Worm (Caenorhabditis elegans) whole organism, L1 larva: Measurements from ENCODE around the gene evl-14.

Source experiments
- F16B12.6 ChIP-seq: fragments of 150-350 bp; optimal IDR thresholded peaks from 2 replicates; lab custom pipeline; 2014; ENCODE audit warnings: missing biosample characterization, missing genetic modification characterization
- Y116A8C.19 ChIP-seq: sonication (generic microtip); optimal IDR thresholded peaks from 2 replicates; lab custom pipeline; 2016; ENCODE audit warnings: missing compliant biosample characterization, missing genetic modification characterization, borderline replicate concordance
- alr-1 ChIP-seq: fragments of 200-800 bp; sonication (Bioruptor generic); optimal IDR thresholded peaks from 2 replicates; lab custom pipeline; 2018; ENCODE audit warnings: borderline replicate concordance, mild to moderate bottlenecking, missing genetic modification characterization, missing compliant biosample characterization
- ama-1 ChIP-seq: fragments of 150-350 bp; optimal IDR thresholded peaks from 2 replicates; lab custom pipeline; 2014
- ceh-63 ChIP-seq: fragments of 200-800 bp; sonication (Bioruptor generic); optimal IDR thresholded peaks from 2 replicates; lab custom pipeline; 2018; ENCODE audit warnings: mild to moderate bottlenecking, missing genetic modification characterization, missing compliant biosample characterization
- ceh-8 ChIP-seq: fragments of 200-800 bp; sonication (Bioruptor generic); optimal IDR thresholded peaks from 2 replicates; lab custom pipeline; 2018; ENCODE audit warnings: mild to moderate bottlenecking, missing genetic modification characterization, moderate library complexity, missing compliant biosample characterization
- ceh-82 ChIP-seq, 3 experiments: fragments of 150-350 bp in 1 of 3; sonication (generic microtip) in 2 of 3; optimal IDR thresholded peaks; 2 replicates each; lab custom pipeline; 2014 to 2017; ENCODE audit warnings: missing biosample characterization in 3 of 3, missing genetic modification characterization in 3 of 3
- ceh-90 ChIP-seq: sonication (generic microtip); optimal IDR thresholded peaks from 2 replicates; lab custom pipeline; 2016; ENCODE audit warnings: missing genetic modification characterization, missing compliant biosample characterization
- dpl-1 ChIP-seq, 3 experiments: fragments of 150-350 bp in 2 of 3; sonication (generic microtip) in 1 of 3; optimal IDR thresholded peaks; 2 replicates each; lab custom pipeline; 2014 to 2017; ENCODE audit warnings: missing biosample characterization in 3 of 3, missing genetic modification characterization in 3 of 3, missing genetic modification reagents in 3 of 3
- efl-1 ChIP-seq, 4 experiments: fragments of 150-350 bp; optimal IDR thresholded peaks in 3 of 4; peaks in 1 of 4; 1 replicate in 1 of 4; 2 replicates in 3 of 4; lab custom pipeline; 2014; ENCODE audit warnings: missing biosample characterization in 2 of 4, missing genetic modification characterization in 2 of 4, missing genetic modification reagents in 2 of 4
- efl-3 ChIP-seq: fragments of 200-800 bp; sonication (Bioruptor generic); optimal IDR thresholded peaks from 2 replicates; lab custom pipeline; 2018; ENCODE audit warnings: mild to moderate bottlenecking, missing genetic modification characterization, missing compliant biosample characterization
- egl-13 ChIP-seq: sonication (generic microtip); optimal IDR thresholded peaks from 2 replicates; lab custom pipeline; 2016; ENCODE audit warnings: missing genotype, missing genetic modification reagents, missing genetic modification characterization, missing compliant biosample characterization
- egl-27 ChIP-seq, 2 experiments: fragments of 150-350 bp in 1 of 2; sonication (generic microtip); optimal IDR thresholded peaks; 3 replicates each; lab custom pipeline; 2017 to 2018; ENCODE audit warnings: missing biosample characterization in 2 of 2, missing genetic modification characterization in 2 of 2, missing genetic modification reagents in 2 of 2
- elt-2 ChIP-seq: sonication (generic microtip); optimal IDR thresholded peaks from 2 replicates; lab custom pipeline; 2016; ENCODE audit warnings: missing genetic modification characterization, mild to moderate bottlenecking, inconsistent platforms, missing compliant biosample characterization, missing genetic modification reagents
- ets-5 ChIP-seq: fragments of 200-800 bp; sonication (Bioruptor generic); IDR thresholded peaks from 2 replicates; pipeline ENCODE4 v1.3.6; 2022; ENCODE audit warnings: missing genetic modification characterization, missing compliant biosample characterization
- fkh-10 ChIP-seq: sonication (generic microtip); optimal IDR thresholded peaks from 2 replicates; lab custom pipeline; 2017; ENCODE audit warnings: missing biosample characterization, missing genetic modification reagents, missing genetic modification characterization
- fkh-4 ChIP-seq: sonication (generic microtip); optimal IDR thresholded peaks from 2 replicates; lab custom pipeline; 2016; ENCODE audit warnings: missing compliant biosample characterization, missing genetic modification characterization, borderline replicate concordance
- fkh-8 ChIP-seq: sonication (generic microtip); optimal IDR thresholded peaks from 2 replicates; lab custom pipeline; 2016; ENCODE audit warnings: mild to moderate bottlenecking, missing genetic modification characterization, missing compliant biosample characterization
- fos-1 ChIP-seq: fragments of 150-350 bp; optimal IDR thresholded peaks from 2 replicates; lab custom pipeline; 2014; ENCODE audit warnings: missing biosample characterization, missing genetic modification characterization
- grh-1 ChIP-seq: fragments of 200-800 bp; sonication (Bioruptor generic); IDR thresholded peaks from 2 replicates; pipeline ENCODE4 v1.3.6; 2022; ENCODE audit warnings: missing genetic modification reagents, missing genetic modification characterization, missing compliant biosample characterization
- hlh-17 ChIP-seq: fragments of 200-800 bp; sonication (Bioruptor generic); optimal IDR thresholded peaks from 2 replicates; lab custom pipeline; 2018; ENCODE audit warnings: missing genetic modification characterization, mild to moderate bottlenecking, missing compliant biosample characterization, moderate library complexity, borderline replicate concordance
- hlh-4 ChIP-seq: sonication (generic microtip); optimal IDR thresholded peaks from 2 replicates; lab custom pipeline; 2016; ENCODE audit warnings: mild to moderate bottlenecking, missing genetic modification characterization, missing compliant biosample characterization
- hpl-2 ChIP-seq: fragments of 150-350 bp; optimal IDR thresholded peaks from 2 replicates; lab custom pipeline; 2014; ENCODE audit warnings: missing biosample characterization, missing genetic modification reagents, missing genetic modification characterization
- lin-14 ChIP-seq: fragments of 200-800 bp; sonication (Bioruptor generic); optimal IDR thresholded peaks from 2 replicates; lab custom pipeline; 2018; ENCODE audit warnings: mild to moderate bottlenecking, missing genetic modification characterization, moderate library complexity, missing compliant biosample characterization
- lin-15B ChIP-seq: fragments of 150-350 bp; sonication (generic microtip); optimal IDR thresholded peaks from 3 replicates; lab custom pipeline; 2014; ENCODE audit warnings: missing biosample characterization, missing genetic modification characterization
- lin-35 ChIP-seq, 2 experiments: fragments of 150-350 bp; optimal IDR thresholded peaks; 2 replicates each; lab custom pipeline; 2014; ENCODE audit warnings: missing biosample characterization in 2 of 2, missing genetic modification characterization in 2 of 2, missing genetic modification reagents in 2 of 2
- lin-39 ChIP-seq: fragments of 150-350 bp; optimal IDR thresholded peaks from 2 replicates; lab custom pipeline; 2014; ENCODE audit warnings: missing biosample characterization, missing genetic modification reagents, missing genetic modification characterization
- lir-3 ChIP-seq: sonication (generic microtip); optimal IDR thresholded peaks from 2 replicates; lab custom pipeline; 2016; ENCODE audit warnings: mild to moderate bottlenecking, missing genetic modification characterization, moderate library complexity, missing compliant biosample characterization; ENCODE audit not compliant: poor library complexity
- mab-9 ChIP-seq: fragments of 200-800 bp; sonication (Bioruptor generic); IDR thresholded peaks from 2 replicates; pipeline ENCODE4 v1.3.6; 2022; ENCODE audit warnings: missing genetic modification reagents, missing genetic modification characterization, missing compliant biosample characterization
- mep-1 ChIP-seq: fragments of 150-350 bp; optimal IDR thresholded peaks from 2 replicates; lab custom pipeline; 2014; ENCODE audit warnings: missing biosample characterization, missing genetic modification characterization
- nhr-11 ChIP-seq: fragments of 150-350 bp; optimal IDR thresholded peaks from 2 replicates; lab custom pipeline; 2014; ENCODE audit warnings: missing biosample characterization, missing genetic modification characterization
- nhr-12 ChIP-seq: sonication (generic microtip); optimal IDR thresholded peaks from 2 replicates; lab custom pipeline; 2017; ENCODE audit warnings: missing biosample characterization, missing genetic modification characterization
- nhr-19 ChIP-seq: fragments of 200-800 bp; sonication (Bioruptor generic); conservative IDR thresholded peaks from 2 replicates; pipeline ENCODE4 v1.3.6; 2022; ENCODE audit warnings: missing genetic modification characterization, missing compliant biosample characterization
- nhr-20 ChIP-seq: sonication (generic microtip); optimal IDR thresholded peaks from 2 replicates; lab custom pipeline; 2016; ENCODE audit warnings: mild to moderate bottlenecking, missing genetic modification characterization, missing compliant biosample characterization
- nhr-237 ChIP-seq: fragments of 150-350 bp; optimal IDR thresholded peaks from 2 replicates; lab custom pipeline; 2014; ENCODE audit warnings: missing biosample characterization, missing genetic modification characterization
- nhr-28 ChIP-seq: fragments of 150-350 bp; optimal IDR thresholded peaks from 2 replicates; lab custom pipeline; 2014; ENCODE audit warnings: missing biosample characterization, missing genetic modification characterization
- nhr-71 ChIP-seq: sonication (generic microtip); optimal IDR thresholded peaks from 2 replicates; lab custom pipeline; 2016; ENCODE audit warnings: mild to moderate bottlenecking, missing genetic modification characterization, moderate library complexity, missing compliant biosample characterization
- nhr-76 ChIP-seq: sonication (generic microtip); optimal IDR thresholded peaks from 2 replicates; lab custom pipeline; 2017; ENCODE audit warnings: missing biosample characterization, missing genetic modification characterization
- nhr-84 ChIP-seq: sonication (generic microtip); optimal IDR thresholded peaks from 2 replicates; lab custom pipeline; 2017; ENCODE audit warnings: missing biosample characterization, missing genetic modification characterization
- nhr-85 ChIP-seq: sonication (generic microtip); peaks from one replicate; lab custom pipeline; 2016; ENCODE audit warnings: missing genetic modification characterization, inconsistent platforms, missing compliant biosample characterization
- nhr-90 ChIP-seq: sonication (generic microtip); optimal IDR thresholded peaks from 2 replicates; lab custom pipeline; 2016; ENCODE audit warnings: mild to moderate bottlenecking, missing genetic modification characterization, missing compliant biosample characterization; ENCODE audit not compliant: poor library complexity
- skn-1 ChIP-seq: fragments of 150-350 bp; optimal IDR thresholded peaks from 2 replicates; lab custom pipeline; 2014; ENCODE audit warnings: missing biosample characterization, missing genetic modification characterization
- snpc-4 ChIP-seq: fragments of 150-350 bp; optimal IDR thresholded peaks from 2 replicates; lab custom pipeline; 2014; ENCODE audit warnings: missing biosample characterization, missing genetic modification characterization
- snu-23 ChIP-seq: sonication (generic microtip); optimal IDR thresholded peaks from 2 replicates; lab custom pipeline; 2016; ENCODE audit warnings: missing genetic modification characterization, missing compliant biosample characterization
- sup-37 ChIP-seq: fragments of 200-800 bp; sonication (Bioruptor generic); optimal IDR thresholded peaks from 2 replicates; lab custom pipeline; 2018; ENCODE audit warnings: mild to moderate bottlenecking, missing genetic modification characterization, missing compliant biosample characterization
- tbx-2 ChIP-seq: sonication (generic microtip); optimal IDR thresholded peaks from 2 replicates; lab custom pipeline; 2016; ENCODE audit warnings: missing genetic modification characterization, missing compliant biosample characterization
- tlp-1 ChIP-seq: fragments of 150-350 bp; optimal IDR thresholded peaks from 2 replicates; lab custom pipeline; 2014; ENCODE audit warnings: missing biosample characterization, missing genetic modification characterization
- unc-130 ChIP-seq: fragments of 150-350 bp; optimal IDR thresholded peaks from 2 replicates; lab custom pipeline; 2017; ENCODE audit warnings: missing biosample characterization, missing genetic modification characterization, inconsistent platforms
- unc-30 ChIP-seq: sonication (generic microtip); optimal IDR thresholded peaks from 2 replicates; lab custom pipeline; 2017; ENCODE audit warnings: missing biosample characterization, missing genetic modification characterization
- ztf-11 ChIP-seq, 2 experiments: sonication (generic microtip); optimal IDR thresholded peaks; 2 replicates each; lab custom pipeline; 2016 to 2017; ENCODE audit warnings: missing genetic modification characterization in 2 of 2, missing biosample characterization in 1 of 2, missing compliant biosample characterization in 1 of 2

The evl-14 gene

DNA sequence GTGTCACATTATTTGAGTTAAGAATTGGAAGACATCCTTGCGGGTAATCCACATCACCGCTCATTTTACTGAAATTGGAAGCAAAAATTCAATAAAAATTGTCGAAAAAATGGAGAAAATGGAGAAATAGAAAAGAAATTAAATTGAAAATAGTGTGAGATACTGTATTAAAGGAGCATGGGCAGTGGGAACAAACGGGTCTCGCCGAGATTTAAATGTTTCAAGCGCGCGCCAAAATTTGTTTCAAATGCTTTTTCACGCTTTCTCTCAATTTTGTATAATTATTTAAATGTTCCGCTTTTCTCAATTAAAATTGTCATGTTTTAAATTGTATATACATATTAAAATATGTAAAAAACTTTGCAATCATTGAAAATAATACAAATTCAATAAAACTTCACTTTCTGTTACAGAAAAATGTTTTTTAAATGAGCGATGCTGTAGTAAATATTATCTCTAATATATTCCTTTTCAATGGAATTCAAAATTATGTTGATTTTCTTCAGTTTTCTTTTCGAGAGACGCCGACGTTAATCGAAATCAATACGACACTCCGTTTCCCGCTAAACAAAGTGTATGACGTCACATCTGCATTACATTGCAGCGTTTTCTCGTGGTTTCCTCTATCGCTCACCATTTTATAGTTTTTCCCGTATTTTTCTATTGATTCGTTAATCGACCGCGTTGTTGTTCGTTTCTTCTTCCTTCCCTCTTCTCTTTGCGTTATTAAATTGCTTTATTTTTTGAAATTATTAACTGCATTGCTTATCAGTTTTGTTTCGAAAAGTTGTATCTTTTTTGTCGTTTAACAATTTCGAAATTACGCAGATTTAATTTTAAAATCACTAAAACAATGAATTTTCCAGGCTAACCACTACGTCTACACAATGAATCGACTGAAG is at the start of gene evl-14, which contains the start of gene dcn-1:
TSS of gene evl-14 (minus strand) at position 68 of the 902 bp plus-strand sequence.
TSS of gene dcn-1 (plus strand) at position 852 of the 902 bp plus-strand sequence.
- no peak for TF ChIP-seq lin-39 (tag; lab: Kevin White, UChicago)
- no peak for TF ChIP-seq ztf-11 (tag; optimal IDR thresholded peaks at IDR 0.05; lab: Kevin White, UChicago)
- TF ChIP-seq tlp-1 (tag; lab: Kevin White, UChicago): no peak
- TF ChIP-seq F16B12.6: peak; percentile 52
- TF ChIP-seq efl-1 (optimal IDR thresholded peaks at IDR 0.05; lab: Kevin White, UChicago): peak; percentile 80 to 81
- TF ChIP-seq efl-1 (GFP tag; optimal IDR thresholded peaks at IDR 0.05 in 1 of 2; lab: Kevin White, UChicago): peak; percentile 75 to 97
- TF ChIP-seq nhr-12 (tag; lab: Kevin White, UChicago): no peak
- TF ChIP-seq lin-35 (GFP tag; optimal IDR thresholded peaks at IDR 0.05; lab: Kevin White, UChicago): peak; percentile 73 to 87
- no peak for TF ChIP-seq egl-27 (tag; optimal IDR thresholded peaks at IDR 0.05; lab: Kevin White, UChicago)
- TF ChIP-seq nhr-28 (tag; lab: Kevin White, UChicago): no peak
- no peak for TF ChIP-seq grh-1 (GFP tag; lab: Robert Waterston, UW)
- TF ChIP-seq nhr-90: peak; percentile 64
- peak; percentile 6 for TF ChIP-seq hpl-2 (GFP tag; lab: Kevin White, UChicago)
- TF ChIP-seq ceh-90 (tag; lab: Kevin White, UChicago): no peak
- TF ChIP-seq nhr-11 (tag; lab: Kevin White, UChicago): no peak
- TF ChIP-seq elt-2 (tag; lab: Kevin White, UChicago): no peak
- no peak for TF ChIP-seq ceh-8 (GFP tag; lab: Kevin White, UChicago)
- TF ChIP-seq lin-15B (tag; lab: Kevin White, UChicago): peak; percentile 65
- peak; percentile 29 for TF ChIP-seq egl-13 (tag; lab: Kevin White, UChicago)
- TF ChIP-seq fkh-4 (tag; lab: Kevin White, UChicago): no peak
- TF ChIP-seq nhr-237 (tag; lab: Kevin White, UChicago): no peak
- no peak for TF ChIP-seq fkh-10 (GFP tag; lab: Kevin White, UChicago)
- peak; percentile 61 for TF ChIP-seq lir-3
- no peak for TF ChIP-seq sup-37 (GFP tag; lab: Kevin White, UChicago)
- peak; percentile 71 to 76 (median 73) for TF ChIP-seq dpl-1 (GFP tag; optimal IDR thresholded peaks at IDR 0.05; lab: Kevin White, UChicago)
- no peak for TF ChIP-seq fos-1 (tag; lab: Kevin White, UChicago)
- TF ChIP-seq snu-23 (GFP tag; lab: Kevin White, UChicago): peak; percentile 91
- no peak for TF ChIP-seq hlh-4 (tag; lab: Kevin White, UChicago)
- TF ChIP-seq unc-130 (tag; lab: Kevin White, UChicago): peak; percentile 60
- TF ChIP-seq nhr-71 (tag; lab: Kevin White, UChicago): peak; percentile 90
- no peak for TF ChIP-seq unc-30 (tag; lab: Kevin White, UChicago)
- no peak for TF ChIP-seq Y116A8C.19 (tag; lab: Kevin White, UChicago)
- TF ChIP-seq nhr-19 (GFP tag; lab: Robert Waterston, UW): no peak; the same call in none of the 2 replicates
- no peak for TF ChIP-seq ceh-63
- no peak for TF ChIP-seq efl-3 (GFP tag; lab: Kevin White, UChicago)
- TF ChIP-seq lin-14 (GFP tag; lab: Kevin White, UChicago): no peak
- TF ChIP-seq alr-1 (tag; lab: Kevin White, UChicago): no peak
- no peak for TF ChIP-seq nhr-76 (tag; lab: Kevin White, UChicago)
- TF ChIP-seq nhr-85: peak; percentile 36
- no peak for TF ChIP-seq hlh-17 (GFP tag; lab: Kevin White, UChicago)
- peak in 2 of 3 experiments; percentile 69 to 82 for TF ChIP-seq ceh-82 (tag; optimal IDR thresholded peaks at IDR 0.05; lab: Kevin White, UChicago)
- peak; percentile 75 for TF ChIP-seq tbx-2 (tag; lab: Kevin White, UChicago)
- no peak for TF ChIP-seq nhr-84 (tag; lab: Kevin White, UChicago)
- TF ChIP-seq mep-1 (tag; lab: Kevin White, UChicago): peak; percentile 86
- peak; percentile 11 for TF ChIP-seq snpc-4 (tag; lab: Kevin White, UChicago)
- TF ChIP-seq mab-9 (GFP tag; lab: Robert Waterston, UW): no peak
- no peak for TF ChIP-seq ets-5 (GFP tag; lab: Robert Waterston, UW)
- peak; percentile 86 for TF ChIP-seq nhr-20 (tag; lab: Kevin White, UChicago)
- no peak for TF ChIP-seq ama-1 (lab: Kevin White, UChicago)
- TF ChIP-seq skn-1 (tag; lab: Kevin White, UChicago): peak; percentile 72
- TF ChIP-seq fkh-8 (tag; lab: Kevin White, UChicago): peak; percentile 83
